Fruit fly (Drosophila melanogaster) whole organism, embryonic: ENCODE measurements around the gene CG2691.

Experiments used
- Atf3 ChIP-seq: fragments of 200-800 bp; sonication (Bioruptor generic); optimal IDR thresholded peaks from 3 replicates; lab custom pipeline; 2016; ENCODE audit warnings: missing biosample characterization, missing genetic modification characterization
- Bdp1 ChIP-seq: fragments of 200-800 bp; sonication (Bioruptor generic); optimal IDR thresholded peaks from 3 replicates; lab custom pipeline; 2016; ENCODE audit warnings: missing biosample characterization, missing genetic modification characterization
- CG10209 ChIP-seq: fragments of 200-800 bp; sonication (Bioruptor generic); optimal IDR thresholded peaks from 3 replicates; lab custom pipeline; 2017; ENCODE audit warnings: missing biosample characterization, mild to moderate bottlenecking, missing genetic modification characterization, missing genetic modification reagents
- CG13296 ChIP-seq: fragments of 200-800 bp; sonication (Bioruptor generic); optimal IDR thresholded peaks from 3 replicates; lab custom pipeline; 2018; ENCODE audit warnings: missing biosample characterization, mild to moderate bottlenecking, missing genetic modification characterization
- CG14710 ChIP-seq: fragments of 200-800 bp; sonication (Bioruptor generic); optimal IDR thresholded peaks from 3 replicates; lab custom pipeline; 2019; ENCODE audit warnings: missing biosample characterization, mild to moderate bottlenecking, missing genetic modification characterization, moderate library complexity
- CG1529 ChIP-seq: fragments of 200-800 bp; sonication (Bioruptor generic); optimal IDR thresholded peaks from 3 replicates; lab custom pipeline; 2018; ENCODE audit warnings: missing biosample characterization, missing genetic modification characterization
- CG15696 ChIP-seq: fragments of 200-800 bp; sonication (Bioruptor generic); optimal IDR thresholded peaks from 2 replicates; lab custom pipeline; 2019; ENCODE audit warnings: missing biosample characterization, mild to moderate bottlenecking, missing genetic modification characterization, moderate library complexity
- CG1602 ChIP-seq: fragments of 200-800 bp; sonication (Bioruptor generic); optimal IDR thresholded peaks from 3 replicates; lab custom pipeline; 2016; ENCODE audit warnings: missing biosample characterization, missing genetic modification characterization
- CG17186 ChIP-seq: fragments of 200-800 bp; sonication (Bioruptor generic); optimal IDR thresholded peaks from 3 replicates; lab custom pipeline; 2017; ENCODE audit warnings: missing biosample characterization, missing genetic modification reagents, missing genetic modification characterization
- CG1792 ChIP-seq: fragments of 200-800 bp; sonication (Bioruptor generic); optimal IDR thresholded peaks from 2 replicates; lab custom pipeline; 2016; ENCODE audit warnings: missing biosample characterization, missing genetic modification characterization
- CG18764 ChIP-seq: fragments of 200-800 bp; sonication (Bioruptor generic); optimal IDR thresholded peaks from 3 replicates; lab custom pipeline; 2016; ENCODE audit warnings: missing biosample characterization, missing genetic modification characterization
- CG2116 ChIP-seq: fragments of 200-800 bp; sonication (Bioruptor generic); optimal IDR thresholded peaks from 3 replicates; lab custom pipeline; 2018; ENCODE audit warnings: missing biosample characterization, mild to moderate bottlenecking, missing genetic modification characterization
- CG30403 ChIP-seq: fragments of 200-800 bp; sonication (Bioruptor generic); optimal IDR thresholded peaks from 3 replicates; lab custom pipeline; 2016; ENCODE audit warnings: missing biosample characterization, missing genetic modification characterization
- CG34224 ChIP-seq: fragments of 200-800 bp; sonication (Bioruptor generic); IDR thresholded peaks from 3 replicates; pipeline ENCODE4 v1.3.6; 2022; ENCODE audit warnings: missing biosample characterization, missing genetic modification characterization; ENCODE audit not compliant: partially characterized antibody
- CG34376 ChIP-seq: fragments of 200-800 bp; sonication (Bioruptor generic); optimal IDR thresholded peaks from 2 replicates; lab custom pipeline; 2018; ENCODE audit warnings: missing biosample characterization, mild to moderate bottlenecking, missing genetic modification characterization
- CG6272 ChIP-seq: fragments of 200-800 bp; sonication (Bioruptor generic); IDR thresholded peaks from 2 replicates; pipeline ENCODE4 v1.3.6; 2022; ENCODE audit warnings: missing biosample characterization, missing genetic modification characterization
- CG7556 ChIP-seq: fragments of 200-800 bp; sonication (Bioruptor generic); optimal IDR thresholded peaks from 2 replicates; lab custom pipeline; 2017; ENCODE audit warnings: missing biosample characterization, mild to moderate bottlenecking, missing genetic modification characterization
- CG9797 ChIP-seq: fragments of 200-800 bp; sonication (Bioruptor generic); optimal IDR thresholded peaks from 3 replicates; lab custom pipeline; 2018; ENCODE audit warnings: missing biosample characterization, mild to moderate bottlenecking, missing genetic modification characterization
- CG9817 ChIP-seq: fragments of 200-800 bp; sonication (Bioruptor generic); optimal IDR thresholded peaks from 2 replicates; lab custom pipeline; 2018; ENCODE audit warnings: missing biosample characterization, mild to moderate bottlenecking, missing genetic modification characterization, moderate library complexity
- D19B ChIP-seq: fragments of 200-800 bp; sonication (Bioruptor generic); optimal IDR thresholded peaks from 2 replicates; lab custom pipeline; 2017; ENCODE audit warnings: missing biosample characterization, mild to moderate bottlenecking, missing genetic modification characterization
- Gsc ChIP-seq: fragments of 200-800 bp; sonication (Bioruptor generic); IDR thresholded peaks from 2 replicates; pipeline ENCODE4 v1.3.6; 2022; ENCODE audit warnings: missing biosample characterization, missing genetic modification characterization
- H15 ChIP-seq: fragments of 200-800 bp; sonication (Bioruptor generic); IDR thresholded peaks from 3 replicates; pipeline ENCODE4 v1.3.6; 2022; ENCODE audit warnings: missing biosample characterization, missing genetic modification characterization
- HLHmδ ChIP-seq: fragments of 200-800 bp; sonication (Bioruptor generic); optimal IDR thresholded peaks from 2 replicates; lab custom pipeline; 2018; ENCODE audit warnings: missing biosample characterization, mild to moderate bottlenecking, missing genetic modification characterization, moderate library complexity
- Hr3 ChIP-seq: fragments of 200-800 bp; sonication (Bioruptor generic); optimal IDR thresholded peaks from 3 replicates; lab custom pipeline; 2016; ENCODE audit warnings: missing biosample characterization, missing genetic modification characterization
- Hr39 ChIP-seq: fragments of >200 bp; optimal IDR thresholded peaks from 2 replicates; lab custom pipeline; 2017
- NfI ChIP-seq: fragments of 200-800 bp; sonication (Bioruptor generic); optimal IDR thresholded peaks from 3 replicates; lab custom pipeline; 2018; ENCODE audit warnings: missing biosample characterization, mild to moderate bottlenecking, missing genetic modification characterization, moderate library complexity
- Pdp1 ChIP-seq, 2 experiments: fragments of 200-800 bp; sonication (Bioruptor generic); optimal IDR thresholded peaks; 3 replicates each; lab custom pipeline; 2016; ENCODE audit warnings: missing biosample characterization in 2 of 2, missing genetic modification characterization in 2 of 2, mild to moderate bottlenecking in 1 of 2, moderate library complexity in 1 of 2
- TFAM ChIP-seq: fragments of 200-800 bp; sonication (Bioruptor generic); optimal IDR thresholded peaks from 2 replicates; lab custom pipeline; 2017; ENCODE audit warnings: missing biosample characterization, missing genetic modification characterization, inconsistent platforms
- Trl ChIP-seq, 3 experiments: fragments of >200 bp in 2 of 3; fragments of 200-800 bp in 1 of 3; sonication (Bioruptor generic) in 1 of 3; optimal IDR thresholded peaks; 2 replicates in 1 of 3; 3 replicates in 2 of 3; lab custom pipeline; 2016 to 2017; ENCODE audit warnings: missing biosample characterization in 1 of 3, missing genetic modification characterization in 1 of 3
- Xbp1 ChIP-seq: fragments of 200-800 bp; sonication (Bioruptor generic); optimal IDR thresholded peaks from 3 replicates; lab custom pipeline; 2016; ENCODE audit warnings: missing biosample characterization, mild to moderate bottlenecking, missing genetic modification characterization
- amos ChIP-seq: fragments of 200-800 bp; sonication (Bioruptor generic); IDR thresholded peaks from 2 replicates; pipeline ENCODE4 v1.3.6; 2022; ENCODE audit warnings: missing biosample characterization, missing genetic modification characterization; ENCODE audit not compliant: partially characterized antibody
- aop ChIP-seq: fragments of 200-800 bp; sonication (Bioruptor generic); IDR thresholded peaks from 2 replicates; pipeline ENCODE4 v1.3.6; 2022; ENCODE audit warnings: missing biosample characterization, missing genetic modification characterization
- ara ChIP-seq: fragments of 200-800 bp; sonication (Bioruptor generic); IDR thresholded peaks from 2 replicates; pipeline ENCODE4 v1.3.6; 2022; ENCODE audit warnings: missing biosample characterization, missing genetic modification characterization
- bsh ChIP-seq, 2 experiments: fragments of 200-800 bp; sonication (Bioruptor generic); optimal IDR thresholded peaks; 2 replicates each; lab custom pipeline; 2017 to 2018; ENCODE audit warnings: mild to moderate bottlenecking in 2 of 2, missing biosample characterization in 2 of 2, missing genetic modification characterization in 2 of 2, moderate library complexity in 1 of 2
- chm ChIP-seq: fragments of 200-800 bp; sonication (Bioruptor generic); IDR thresholded peaks from 2 replicates; pipeline ENCODE4 v1.3.6; 2022; ENCODE audit warnings: missing biosample characterization, missing genetic modification characterization
- danr ChIP-seq: fragments of 200-800 bp; sonication (Bioruptor generic); IDR thresholded peaks from 2 replicates; pipeline ENCODE4 v1.3.6; 2022; ENCODE audit warnings: missing biosample characterization, missing genetic modification characterization
- dm ChIP-seq: fragments of 200-800 bp; sonication (Bioruptor generic); optimal IDR thresholded peaks from 3 replicates; lab custom pipeline; 2016; ENCODE audit warnings: missing biosample characterization, missing genetic modification characterization
- ewg ChIP-seq: fragments of 200-800 bp; sonication (Bioruptor generic); optimal IDR thresholded peaks from 3 replicates; lab custom pipeline; 2017; ENCODE audit warnings: mild to moderate bottlenecking, missing biosample characterization, missing genetic modification reagents, missing genetic modification characterization
- fd3F ChIP-seq: fragments of 200-800 bp; sonication (Bioruptor generic); optimal IDR thresholded peaks from 2 replicates; lab custom pipeline; 2018; ENCODE audit warnings: missing biosample characterization, mild to moderate bottlenecking, missing genetic modification characterization, moderate library complexity
- gce ChIP-seq: fragments of 200-800 bp; sonication (Bioruptor generic); IDR thresholded peaks from 3 replicates; pipeline ENCODE4 v1.3.6; 2022; ENCODE audit warnings: missing biosample characterization, missing genetic modification characterization
- jumu ChIP-seq: fragments of 200-800 bp; sonication (Bioruptor generic); optimal IDR thresholded peaks from 3 replicates; lab custom pipeline; 2016; ENCODE audit warnings: missing biosample characterization, missing genetic modification characterization
- ken ChIP-seq: fragments of 200-800 bp; sonication (Bioruptor generic); IDR thresholded peaks from 3 replicates; pipeline ENCODE4 v1.3.6; 2022; ENCODE audit warnings: missing biosample characterization, missing genetic modification characterization
- mirr ChIP-seq: fragments of 200-800 bp; sonication (Bioruptor generic); optimal IDR thresholded peaks from 3 replicates; lab custom pipeline; 2018; ENCODE audit warnings: missing biosample characterization, mild to moderate bottlenecking, missing genetic modification characterization
- otp ChIP-seq: fragments of 200-800 bp; sonication (Bioruptor generic); IDR thresholded peaks from 3 replicates; pipeline ENCODE4, ENCODE4 v1.3.6; 2022; ENCODE audit warnings: missing biosample characterization, missing genetic modification characterization
- pum ChIP-seq: fragments of 200-800 bp; sonication (Bioruptor generic); optimal IDR thresholded peaks from 2 replicates; lab custom pipeline; 2016; ENCODE audit warnings: missing biosample characterization, missing genetic modification characterization
- shn ChIP-seq: fragments of 200-800 bp; sonication (Bioruptor generic); optimal IDR thresholded peaks from 3 replicates; lab custom pipeline; 2016; ENCODE audit warnings: missing biosample characterization, missing genetic modification characterization
- sob ChIP-seq: fragments of 200-800 bp; sonication (Bioruptor generic); IDR thresholded peaks from 2 replicates; pipeline ENCODE4 v1.3.6; 2022; ENCODE audit warnings: missing biosample characterization, missing genetic modification characterization
- sqz ChIP-seq: fragments of 200-800 bp; sonication (Bioruptor generic); optimal IDR thresholded peaks from 3 replicates; lab custom pipeline; 2018; ENCODE audit warnings: missing biosample characterization, mild to moderate bottlenecking, missing genetic modification characterization
- tup ChIP-seq: fragments of 200-800 bp; sonication (Bioruptor generic); optimal IDR thresholded peaks from 2 replicates; lab custom pipeline; 2016; ENCODE audit warnings: missing biosample characterization, mild to moderate bottlenecking, missing genetic modification characterization, moderate library complexity
- vnd ChIP-seq: fragments of 200-800 bp; sonication (Bioruptor generic); IDR thresholded peaks from 3 replicates; pipeline ENCODE4 v1.3.6; 2022; ENCODE audit warnings: missing biosample characterization, missing genetic modification characterization; ENCODE audit not compliant: partially characterized antibody
- zfh2 ChIP-seq: fragments of 200-800 bp; sonication (Bioruptor generic); optimal IDR thresholded peaks from 2 replicates; lab custom pipeline; 2016; ENCODE audit warnings: missing biosample characterization, missing genetic modification characterization

CG2691 gene

DNA sequence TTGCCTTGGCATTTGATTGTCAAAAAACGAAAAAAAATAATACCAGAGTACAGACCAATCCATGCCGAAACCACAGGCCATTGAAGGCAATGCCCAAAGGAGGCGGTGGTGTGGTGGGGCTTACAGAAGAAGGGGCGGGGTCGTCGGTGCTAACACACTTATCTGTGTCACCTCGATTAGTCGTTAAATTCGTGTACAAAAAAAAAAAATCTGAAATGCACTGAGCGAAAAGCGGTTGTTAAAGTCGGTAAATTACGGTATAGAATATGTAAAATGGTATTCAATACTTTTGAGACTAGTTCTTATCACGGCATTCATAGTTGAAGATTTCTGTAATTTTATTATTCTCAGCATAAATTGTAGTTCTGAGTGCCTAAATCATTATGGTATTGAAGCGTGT is 19.8 kb upstream of the CG2691 start (continued):
- TF ChIP-seq NfI (GFP tag; lab: Kevin White, UChicago) (no peak), Bdp1 (GFP tag; lab: Kevin White, UChicago) (peak; percentile 2), CG34224 (no peak), CG9797 (GFP tag; lab: Kevin White, UChicago) (no peak), CG14710 (tag; lab: Kevin White, UChicago) (peak; percentile 51), chm (GFP tag; lab: Robert Waterston, UW) (0 out of 2 replicates have a peak, but pooled peaks have one; percentile 59), CG10209 (GFP tag; lab: Kevin White, UChicago) (peak; percentile 39), Xbp1 (GFP tag; lab: Kevin White, UChicago) (peak; percentile 52), CG18764 (GFP tag; lab: Kevin White, UChicago) (peak; percentile 44), gce (GFP tag; lab: Robert Waterston, UW) (0 out of 3 replicates have a peak, but pooled peaks have one; percentile 23), CG2116 (no peak), CG1602 (peak; percentile 38), pum (GFP tag; lab: Kevin White, UChicago) (peak; percentile 55), tup (no peak), bsh (GFP tag; optimal IDR thresholded peaks at IDR 0.05; lab: Kevin White, UChicago) (peak in 1 of 2 experiments; percentile 80), H15 (GFP tag; lab: Robert Waterston, UW) (peak; percentile 31; the same call in 1 of the 3 replicates), Hr39 (lab: Kevin White, UChicago) (no peak), CG30403 (GFP tag; lab: Kevin White, UChicago) (peak; percentile 54), otp (GFP tag; lab: Robert Waterston, UW) (peak; percentile 58; the same call in 1 of the 3 replicates), Hr3 (peak; percentile 35), sqz (peak; percentile 84), sob (GFP tag; lab: Robert Waterston, UW) (peak; percentile 66), HLHmδ (GFP tag; lab: Kevin White, UChicago) (no peak), CG7556 (GFP tag; lab: Kevin White, UChicago) (peak; percentile 27), ken (GFP tag; lab: Robert Waterston, UW) (no peak), TFAM (GFP tag; lab: Kevin White, UChicago) (no peak), dm (no peak), CG17186 (GFP tag; lab: Kevin White, UChicago) (no peak), vnd (no peak), D19B (no peak), ara (peak; percentile 77), CG13296 (GFP tag; lab: Kevin White, UChicago) (peak; percentile 12), amos (GFP tag; lab: Robert Waterston, UW) (no peak), shn (GFP tag; lab: Kevin White, UChicago) (no peak), aop (GFP tag; lab: Robert Waterston, UW) (no peak), Pdp1 (GFP tag; optimal IDR thresholded peaks at IDR 0.05; lab: Kevin White, UChicago) (peak; percentile 26 to 61), CG9817 (tag; lab: Kevin White, UChicago) (no peak), Atf3 (GFP tag; lab: Kevin White, UChicago) (no peak), fd3F (peak; percentile 30), jumu (GFP tag; lab: Kevin White, UChicago) (peak; percentile 21), CG15696 (tag; lab: Kevin White, UChicago) (no peak), ewg (GFP tag; lab: Kevin White, UChicago) (no peak), mirr (GFP tag; lab: Kevin White, UChicago) (peak; percentile 23), CG1529 (GFP tag; lab: Kevin White, UChicago) (no peak), zfh2 (no peak), CG6272 (GFP tag; lab: Robert Waterston, UW) (peak; percentile 37; the same call in 1 of the 2 replicates), danr (GFP tag; lab: Robert Waterston, UW) (no peak), CG1792 (GFP tag; lab: Kevin White, UChicago) (peak; percentile 43), Trl (optimal IDR thresholded peaks at IDR 0.05; lab: Kevin White, UChicago) (no peak), Trl (GFP tag; optimal IDR thresholded peaks at IDR 0.05; lab: Kevin White, UChicago) (peak; percentile 50), CG34376 (GFP tag; lab: Kevin White, UChicago) (peak; percentile 68), Gsc (GFP tag; lab: Robert Waterston, UW) (no peak)
